Worm (Caenorhabditis elegans): ENCODE data around the gene ref-2.

- TF ChIP-seq nfya-1 (tag; optimal IDR thresholded peaks at IDR 0.05; ENCODE audit: borderline replicate concordance, insufficient read depth) (no peak), him-1 (tag; optimal IDR thresholded peaks at IDR 0.05) (no peak), sdz-38 (tag; optimal IDR thresholded peaks at IDR 0.05) (no peak), athp-1 (tag; optimal IDR thresholded peaks at IDR 0.05) (no peak), unc-62 (GFP tag; optimal IDR thresholded peaks at IDR 0.05) (no peak), F55B11.4 (tag; optimal IDR thresholded peaks at IDR 0.05; ENCODE audit: borderline replicate concordance, insufficient read depth) (no peak), hlh-12 (tag; optimal IDR thresholded peaks at IDR 0.05) (no peak), bed-1 (GFP tag; IDR thresholded peaks at IDR 0.05) (no peak), ama-1 (optimal IDR thresholded peaks at IDR 0.05) (no peak), ama-1 (GFP tag; optimal IDR thresholded peaks at IDR 0.05) (no peak), hmg-1.2 (GFP tag; IDR thresholded peaks at IDR 0.05) (no peak)
Measured at ce11 chrX:7791802-7792201, 47.8 kb downstream of the ref-2 start.
